Worm (Caenorhabditis elegans) whole organism, L3 larva: ENCODE data around the gene K01D12.5.

Experiments used
- R02D3.7 ChIP-seq: fragments of 150-350 bp; optimal IDR thresholded peaks from 2 replicates; lab custom pipeline; 2014; ENCODE audit warnings: missing biosample characterization, missing genetic modification characterization
- ZK546.5 ChIP-seq: sonication (generic microtip); optimal IDR thresholded peaks from 2 replicates; lab custom pipeline; 2017; ENCODE audit warnings: missing biosample characterization, missing genetic modification characterization
- aly-2 ChIP-seq: fragments of 150-350 bp; optimal IDR thresholded peaks from 2 replicates; lab custom pipeline; 2014; ENCODE audit warnings: missing biosample characterization, missing genetic modification characterization
- ama-1 ChIP-seq: fragments of 150-350 bp; optimal IDR thresholded peaks from 2 replicates; lab custom pipeline; 2018
- ceh-16 ChIP-seq: sonication (generic microtip); optimal IDR thresholded peaks from 2 replicates; lab custom pipeline; 2017; ENCODE audit warnings: missing biosample characterization, missing genetic modification characterization
- ceh-28 ChIP-seq: fragments of 150-350 bp; optimal IDR thresholded peaks from 2 replicates; lab custom pipeline; 2014; ENCODE audit warnings: missing biosample characterization, missing genetic modification reagents, missing genetic modification characterization
- ceh-82 ChIP-seq: fragments of 150-350 bp; optimal IDR thresholded peaks from 2 replicates; lab custom pipeline; 2014; ENCODE audit warnings: missing biosample characterization, missing genetic modification characterization
- daf-12 ChIP-seq: fragments of 150-350 bp; optimal IDR thresholded peaks from 2 replicates; lab custom pipeline; 2014; ENCODE audit warnings: missing biosample characterization, missing genetic modification reagents, missing genetic modification characterization
- egl-5 ChIP-seq: fragments of 150-350 bp; optimal IDR thresholded peaks from 2 replicates; lab custom pipeline; 2017; ENCODE audit warnings: missing biosample characterization, missing genetic modification reagents, missing genetic modification characterization, inconsistent platforms
- elt-1 ChIP-seq: fragments of 150-350 bp; optimal IDR thresholded peaks from 2 replicates; lab custom pipeline; 2014; ENCODE audit warnings: missing biosample characterization, missing genetic modification characterization
- elt-2 ChIP-seq: sonication (generic microtip); optimal IDR thresholded peaks from 2 replicates; lab custom pipeline; 2016; ENCODE audit warnings: missing genetic modification reagents, mild to moderate bottlenecking, missing genetic modification characterization, missing compliant biosample characterization
- elt-3 ChIP-seq, 3 experiments: fragments of 150-350 bp in 1 of 3; sonication (generic microtip) in 2 of 3; optimal IDR thresholded peaks; 2 replicates in 2 of 3; 4 replicates in 1 of 3; lab custom pipeline; 2014 to 2017; ENCODE audit warnings: missing biosample characterization in 3 of 3, missing genetic modification characterization in 3 of 3
- fkh-10 ChIP-seq: sonication (generic microtip); optimal IDR thresholded peaks from 2 replicates; lab custom pipeline; 2017; ENCODE audit warnings: missing biosample characterization, missing genetic modification reagents, missing genetic modification characterization
- fkh-2 ChIP-seq: fragments of 150-350 bp; optimal IDR thresholded peaks from 2 replicates; lab custom pipeline; 2014; ENCODE audit warnings: missing biosample characterization, missing genetic modification reagents, missing genetic modification characterization
- fos-1 ChIP-seq: fragments of 150-350 bp; optimal IDR thresholded peaks from 2 replicates; lab custom pipeline; 2014; ENCODE audit warnings: missing biosample characterization, missing genetic modification characterization
- hmg-11 ChIP-seq: sonication (generic microtip); optimal IDR thresholded peaks from 2 replicates; lab custom pipeline; 2016; ENCODE audit warnings: missing genetic modification characterization, missing compliant biosample characterization
- lin-15B ChIP-seq: fragments of 150-350 bp; optimal IDR thresholded peaks from 2 replicates; lab custom pipeline; 2014; ENCODE audit warnings: missing biosample characterization, missing genetic modification characterization
- lin-39 ChIP-seq: fragments of 150-350 bp; optimal IDR thresholded peaks from 2 replicates; lab custom pipeline; 2018; ENCODE audit warnings: missing biosample characterization, missing genetic modification reagents, missing genetic modification characterization
- lsy-12 ChIP-seq: sonication (generic microtip); optimal IDR thresholded peaks from 2 replicates; lab custom pipeline; 2016; ENCODE audit warnings: mild to moderate bottlenecking, missing genetic modification characterization, missing compliant biosample characterization
- nhr-12 ChIP-seq: fragments of 150-350 bp; optimal IDR thresholded peaks from 2 replicates; lab custom pipeline; 2014; ENCODE audit warnings: missing biosample characterization, missing genetic modification characterization
- nhr-23 ChIP-seq: fragments of 150-350 bp; optimal IDR thresholded peaks from 2 replicates; lab custom pipeline; 2014; ENCODE audit warnings: missing biosample characterization, missing genetic modification reagents, missing genetic modification characterization
- nhr-25 ChIP-seq: sonication (generic microtip); optimal IDR thresholded peaks from 2 replicates; lab custom pipeline; 2017; ENCODE audit warnings: missing biosample characterization, missing genetic modification characterization
- nhr-28 ChIP-seq: fragments of 150-350 bp; optimal IDR thresholded peaks from 2 replicates; lab custom pipeline; 2014; ENCODE audit warnings: missing biosample characterization, missing genetic modification characterization
- nhr-43 ChIP-seq: sonication (generic microtip); optimal IDR thresholded peaks from 2 replicates; lab custom pipeline; 2016; ENCODE audit warnings: mild to moderate bottlenecking, missing genetic modification characterization, missing compliant biosample characterization; ENCODE audit not compliant: poor library complexity, severe bottlenecking
- nhr-67 ChIP-seq: fragments of 150-350 bp; optimal IDR thresholded peaks from 2 replicates; lab custom pipeline; 2014; ENCODE audit warnings: missing biosample characterization, missing genetic modification characterization
- nhr-76 ChIP-seq: fragments of 150-350 bp; sonication (generic microtip); optimal IDR thresholded peaks from 5 replicates; lab custom pipeline; 2014; ENCODE audit warnings: missing biosample characterization, missing genetic modification characterization
- nhr-77 ChIP-seq: fragments of 150-350 bp; optimal IDR thresholded peaks from 2 replicates; lab custom pipeline; 2014; ENCODE audit warnings: missing biosample characterization, missing genetic modification characterization
- pha-4 ChIP-seq: fragments of 150-350 bp; optimal IDR thresholded peaks from 2 replicates; lab custom pipeline; 2014; ENCODE audit warnings: missing biosample characterization, missing genetic modification reagents, missing genetic modification characterization
- pqm-1 ChIP-seq: fragments of 150-350 bp; optimal IDR thresholded peaks from 2 replicates; lab custom pipeline; 2017; ENCODE audit warnings: missing biosample characterization, missing genetic modification characterization, inconsistent platforms
- skn-1 ChIP-seq: fragments of 150-350 bp; optimal IDR thresholded peaks from 2 replicates; lab custom pipeline; 2014; ENCODE audit warnings: missing biosample characterization, missing genetic modification characterization
- snpc-4 ChIP-seq: fragments of 150-350 bp; optimal IDR thresholded peaks from 2 replicates; lab custom pipeline; 2014; ENCODE audit warnings: missing biosample characterization, missing genetic modification characterization
- tbx-2 ChIP-seq: sonication (generic microtip); optimal IDR thresholded peaks from 2 replicates; lab custom pipeline; 2016; ENCODE audit warnings: mild to moderate bottlenecking, missing genetic modification characterization, missing compliant biosample characterization
- unc-62 ChIP-seq: fragments of 150-350 bp; sonication (generic microtip); optimal IDR thresholded peaks from 4 replicates; lab custom pipeline; 2014; ENCODE audit warnings: missing biosample characterization, missing genetic modification reagents, missing genetic modification characterization
- ztf-11 ChIP-seq: fragments of 150-350 bp; optimal IDR thresholded peaks from 2 replicates; lab custom pipeline; 2014; ENCODE audit warnings: missing biosample characterization, missing genetic modification characterization
- ztf-4 ChIP-seq: fragments of 150-350 bp; optimal IDR thresholded peaks from 2 replicates; lab custom pipeline; 2014; ENCODE audit warnings: missing biosample characterization, missing genetic modification characterization

Gene K01D12.5

ce11 chrV:12354193-12354830 lies 43.3 kb upstream of the K01D12.5 start:
- TF ChIP-seq lin-15B (tag; lab: Kevin White, UChicago) = no peak
- no peak for TF ChIP-seq nhr-12 (tag; lab: Kevin White, UChicago)
- no peak for TF ChIP-seq pqm-1 (tag; lab: Kevin White, UChicago)
- peak; percentile 1 for TF ChIP-seq nhr-28 (tag; lab: Kevin White, UChicago)
- TF ChIP-seq tbx-2 (tag; lab: Kevin White, UChicago) = peak; percentile 11
- peak; percentile 76 for TF ChIP-seq ama-1 (lab: Kevin White, UChicago)
- no peak for TF ChIP-seq hmg-11 (tag; lab: Kevin White, UChicago)
- TF ChIP-seq lsy-12 (tag; lab: Kevin White, UChicago) = peak; percentile 34
- TF ChIP-seq lin-39 (tag; lab: Kevin White, UChicago) = no peak
- peak in 1 of 3 experiments; percentile 35 for TF ChIP-seq elt-3 (tag; optimal IDR thresholded peaks at IDR 0.05; lab: Kevin White, UChicago)
- peak; percentile 45 for TF ChIP-seq nhr-23 (tag; lab: Kevin White, UChicago)
- peak; percentile 91 for TF ChIP-seq nhr-43 (tag; lab: Kevin White, UChicago)
- TF ChIP-seq aly-2 (tag; lab: Kevin White, UChicago) = peak; percentile 62
- no peak for TF ChIP-seq ZK546.5 (tag; lab: Kevin White, UChicago)
- TF ChIP-seq elt-1 (tag; lab: Kevin White, UChicago) = peak; percentile 44
- TF ChIP-seq nhr-76 = no peak
- TF ChIP-seq nhr-67 (tag; lab: Kevin White, UChicago) = no peak
- peak; percentile 43 for TF ChIP-seq nhr-25

- no peak for TF ChIP-seq R02D3.7 (tag; lab: Kevin White, UChicago)
- no peak for TF ChIP-seq hmg-11 (tag; lab: Kevin White, UChicago)
- TF ChIP-seq lin-15B (tag; lab: Kevin White, UChicago) = no peak
- no peak for TF ChIP-seq ceh-82
- TF ChIP-seq ceh-16 = no peak
- no peak for TF ChIP-seq ztf-4 (tag; lab: Kevin White, UChicago)
- TF ChIP-seq snpc-4 (tag; lab: Kevin White, UChicago) = no peak
- no peak for TF ChIP-seq aly-2 (tag; lab: Kevin White, UChicago)
- no peak for TF ChIP-seq nhr-12 (tag; lab: Kevin White, UChicago)
- no peak for TF ChIP-seq ama-1 (lab: Kevin White, UChicago)
Observed at ce11 chrV:12357632-12358031, 40.0 kb upstream of the K01D12.5 start.

- TF ChIP-seq tbx-2 (tag; lab: Kevin White, UChicago) = no peak
- no peak for TF ChIP-seq nhr-28 (tag; lab: Kevin White, UChicago)
- no peak for TF ChIP-seq pqm-1 (tag; lab: Kevin White, UChicago)
- no peak for TF ChIP-seq nhr-23 (tag; lab: Kevin White, UChicago)
- no peak for TF ChIP-seq nhr-12 (tag; lab: Kevin White, UChicago)
- TF ChIP-seq daf-12 = no peak
- no peak for TF ChIP-seq elt-2 (tag; lab: Kevin White, UChicago)
- TF ChIP-seq egl-5 = no peak
- no peak for TF ChIP-seq fkh-10 (GFP tag; lab: Kevin White, UChicago)
- TF ChIP-seq R02D3.7 (tag; lab: Kevin White, UChicago) = no peak
- no peak for TF ChIP-seq snpc-4 (tag; lab: Kevin White, UChicago)
- TF ChIP-seq ztf-11 (tag; lab: Kevin White, UChicago) = no peak
- no peak for TF ChIP-seq ceh-16
- TF ChIP-seq fos-1 (tag; lab: Kevin White, UChicago) = no peak
- no peak for TF ChIP-seq skn-1 (tag; lab: Kevin White, UChicago)
- TF ChIP-seq nhr-43 (tag; lab: Kevin White, UChicago) = no peak
- TF ChIP-seq, all 47 proteins: peak for 0
Observed at ce11 chrV:12358347-12358746, 39.3 kb upstream of the K01D12.5 start, which contains the start of gene F23H12.5. Gene F23H12.5 (plus strand): TSS chrV:12358647.

ce11 chrV:12361644-12362043 lies 36.0 kb upstream of the K01D12.5 start, which contains the start of gene fipr-1:
Gene fipr-1 (minus strand): TSS chrV:12361744.
- TF ChIP-seq nhr-77 (tag; lab: Kevin White, UChicago) (no peak), ceh-28 (tag; lab: Kevin White, UChicago) (no peak), fkh-2 (no peak)

ce11 chrV:12365104-12365503 lies 32.5 kb upstream of the K01D12.5 start, which contains the start of gene fipr-2:
Gene fipr-2 (plus strand): TSS chrV:12365348.
- TF ChIP-seq ceh-16 (no peak), nhr-28 (tag; lab: Kevin White, UChicago) (no peak), nhr-43 (tag; lab: Kevin White, UChicago) (no peak), pha-4 (tag; lab: Kevin White, UChicago) (peak; percentile 81), unc-62 (GFP tag; lab: Kevin White, UChicago) (no peak)
